Fruit fly (Drosophila melanogaster): ENCODE measurements around the gene CG17568.

The CG17568 gene

dm6 chr2L:19144115-19144514 lies 37.4 kb downstream of the CG17568 start:
- no peak for TF ChIP-seq kay (GFP tag; ENCODE audit: borderline replicate concordance)

dm6 chr2L:19142176-19142870 lies 39.2 kb downstream of the CG17568 start:
- TF ChIP-seq Mnt (GFP tag; optimal IDR thresholded peaks at IDR 0.05) (no peak), bab1 (GFP tag; optimal IDR thresholded peaks at IDR 0.05) (no peak), CG7045 (GFP tag; optimal IDR thresholded peaks at IDR 0.05) (no peak), CG14711 (tag; optimal IDR thresholded peaks at IDR 0.05) (no peak), CG12768 (GFP tag; optimal IDR thresholded peaks at IDR 0.05) (no peak), ovo (GFP tag; optimal IDR thresholded peaks at IDR 0.05) (no peak), toe (GFP tag; optimal IDR thresholded peaks at IDR 0.05) (no peak), CG11617 (GFP tag; optimal IDR thresholded peaks at IDR 0.05) (no peak), CG33017 (tag; optimal IDR thresholded peaks at IDR 0.05) (no peak), CG7101 (tag; optimal IDR thresholded peaks at IDR 0.05) (no peak), pad (GFP tag; optimal IDR thresholded peaks at IDR 0.05) (no peak), Hr96 (GFP tag; optimal IDR thresholded peaks at IDR 0.05) (no peak), Crg-1 (GFP tag; optimal IDR thresholded peaks at IDR 0.05) (no peak), tj (GFP tag; optimal IDR thresholded peaks at IDR 0.05) (no peak), CG5204 (GFP tag; optimal IDR thresholded peaks at IDR 0.05) (no peak), Clk (GFP tag; optimal IDR thresholded peaks at IDR 0.05) (no peak), cic (GFP tag; optimal IDR thresholded peaks at IDR 0.05) (no peak), CG1620 (GFP tag; optimal IDR thresholded peaks at IDR 0.05) (no peak)

dm6 chr2L:19141435-19142126 lies 39.9 kb downstream of the CG17568 start:
- TF ChIP-seq CG5204 (GFP tag; optimal IDR thresholded peaks at IDR 0.05) = no peak
- no peak for TF ChIP-seq Mnt (GFP tag; optimal IDR thresholded peaks at IDR 0.05)
- TF ChIP-seq Clk (GFP tag; optimal IDR thresholded peaks at IDR 0.05) = no peak
- peak; percentile 41 for TF ChIP-seq pad (GFP tag; optimal IDR thresholded peaks at IDR 0.05)
- TF ChIP-seq bab1 (GFP tag; optimal IDR thresholded peaks at IDR 0.05) = peak; percentile 84
- TF ChIP-seq Hr96 (GFP tag; optimal IDR thresholded peaks at IDR 0.05) = peak; percentile 64
- TF ChIP-seq CG12768 (GFP tag; optimal IDR thresholded peaks at IDR 0.05) = no peak
- TF ChIP-seq CG7101 (tag; optimal IDR thresholded peaks at IDR 0.05) = peak; percentile 56
- TF ChIP-seq CG7045 (GFP tag; optimal IDR thresholded peaks at IDR 0.05) = peak; percentile 36
- peak; percentile 45 for TF ChIP-seq CG14711 (tag; optimal IDR thresholded peaks at IDR 0.05)
- no peak for TF ChIP-seq cic (GFP tag; optimal IDR thresholded peaks at IDR 0.05)
- peak; percentile 95 for TF ChIP-seq tj (GFP tag; optimal IDR thresholded peaks at IDR 0.05)
- no peak for TF ChIP-seq Crg-1 (GFP tag; optimal IDR thresholded peaks at IDR 0.05)
- peak; percentile 59 for TF ChIP-seq CG11617 (GFP tag; optimal IDR thresholded peaks at IDR 0.05)
- TF ChIP-seq cnc (optimal IDR thresholded peaks at IDR 0.05) = no peak
- peak; percentile 65 for TF ChIP-seq kay (GFP tag; ENCODE audit: borderline replicate concordance)
- no peak for TF ChIP-seq CG1620 (GFP tag; optimal IDR thresholded peaks at IDR 0.05)

- no peak for TF ChIP-seq tj (GFP tag; optimal IDR thresholded peaks at IDR 0.05)
- no peak for TF ChIP-seq Clk (GFP tag; optimal IDR thresholded peaks at IDR 0.05)
- peak; percentile 33 for TF ChIP-seq Hr96 (GFP tag; optimal IDR thresholded peaks at IDR 0.05)
- no peak for TF ChIP-seq toe (GFP tag; optimal IDR thresholded peaks at IDR 0.05)
- TF ChIP-seq CG11617 (GFP tag; optimal IDR thresholded peaks at IDR 0.05) = no peak
- TF ChIP-seq cic (GFP tag; optimal IDR thresholded peaks at IDR 0.05) = no peak
- TF ChIP-seq Mnt (GFP tag; optimal IDR thresholded peaks at IDR 0.05) = no peak
- TF ChIP-seq CG14711 (tag; optimal IDR thresholded peaks at IDR 0.05) = peak; percentile 34
- peak; percentile 17 for TF ChIP-seq pad (GFP tag; optimal IDR thresholded peaks at IDR 0.05)
- no peak for TF ChIP-seq CG1620 (GFP tag; optimal IDR thresholded peaks at IDR 0.05)
- TF ChIP-seq cnc (optimal IDR thresholded peaks at IDR 0.05) = no peak
- no peak for TF ChIP-seq CG7045 (GFP tag; optimal IDR thresholded peaks at IDR 0.05)
- TF ChIP-seq CG33017 (tag; optimal IDR thresholded peaks at IDR 0.05) = no peak
- TF ChIP-seq CG5204 (GFP tag; optimal IDR thresholded peaks at IDR 0.05) = no peak
- TF ChIP-seq Crg-1 (GFP tag; optimal IDR thresholded peaks at IDR 0.05) = no peak
- no peak for TF ChIP-seq ovo (GFP tag; optimal IDR thresholded peaks at IDR 0.05)
- TF ChIP-seq bab1 (GFP tag; optimal IDR thresholded peaks at IDR 0.05) = peak; percentile 54
- peak; percentile 16 for TF ChIP-seq CG7101 (tag; optimal IDR thresholded peaks at IDR 0.05)
- TF ChIP-seq kay (GFP tag; ENCODE audit: borderline replicate concordance) = no peak
- TF ChIP-seq CG12768 (GFP tag; optimal IDR thresholded peaks at IDR 0.05) = no peak
These were observed 40.6 kb downstream of the CG17568 start for dm6 chr2L:19140984-19141262.

- TF ChIP-seq tj (GFP tag; optimal IDR thresholded peaks at IDR 0.05) (peak; percentile 76), Clk (GFP tag; optimal IDR thresholded peaks at IDR 0.05) (no peak), CG7045 (GFP tag; optimal IDR thresholded peaks at IDR 0.05) (no peak), CG14711 (tag; optimal IDR thresholded peaks at IDR 0.05) (no peak), ovo (GFP tag; optimal IDR thresholded peaks at IDR 0.05) (no peak), cic (GFP tag; optimal IDR thresholded peaks at IDR 0.05) (no peak)
These were observed 41.1 kb downstream of the CG17568 start for dm6 chr2L:19140257-19140983.

dm6 chr2L:19139751-19140150 lies 41.8 kb downstream of the CG17568 start:
- no peak for TF ChIP-seq CG33017 (tag; optimal IDR thresholded peaks at IDR 0.05)
- no peak for TF ChIP-seq toe (GFP tag; optimal IDR thresholded peaks at IDR 0.05)
- no peak for TF ChIP-seq cic (GFP tag; optimal IDR thresholded peaks at IDR 0.05)
- no peak for TF ChIP-seq CG7101 (tag; optimal IDR thresholded peaks at IDR 0.05)
- TF ChIP-seq bab1 (GFP tag; optimal IDR thresholded peaks at IDR 0.05) = no peak
- no peak for TF ChIP-seq CG7045 (GFP tag; optimal IDR thresholded peaks at IDR 0.05)
- no peak for TF ChIP-seq CG11617 (GFP tag; optimal IDR thresholded peaks at IDR 0.05)
- TF ChIP-seq pad (GFP tag; optimal IDR thresholded peaks at IDR 0.05) = no peak
- no peak for TF ChIP-seq CG1620 (GFP tag; optimal IDR thresholded peaks at IDR 0.05)
- no peak for TF ChIP-seq Hr96 (GFP tag; optimal IDR thresholded peaks at IDR 0.05)
- TF ChIP-seq Crg-1 (GFP tag; optimal IDR thresholded peaks at IDR 0.05) = no peak
- TF ChIP-seq CG5204 (GFP tag; optimal IDR thresholded peaks at IDR 0.05) = no peak
- TF ChIP-seq kay (GFP tag; ENCODE audit: borderline replicate concordance) = no peak
- no peak for TF ChIP-seq tj (GFP tag; optimal IDR thresholded peaks at IDR 0.05)
- no peak for TF ChIP-seq CG14711 (tag; optimal IDR thresholded peaks at IDR 0.05)
- no peak for TF ChIP-seq cnc (optimal IDR thresholded peaks at IDR 0.05)
- no peak for TF ChIP-seq Mnt (GFP tag; optimal IDR thresholded peaks at IDR 0.05)
- TF ChIP-seq Clk (GFP tag; optimal IDR thresholded peaks at IDR 0.05) = no peak
- TF ChIP-seq CG12768 (GFP tag; optimal IDR thresholded peaks at IDR 0.05) = no peak
- no peak for TF ChIP-seq ovo (GFP tag; optimal IDR thresholded peaks at IDR 0.05)

Data from whole organism, adult.